ENCODE assay signal across 1 worm cellular context in the genomic region with DNA sequence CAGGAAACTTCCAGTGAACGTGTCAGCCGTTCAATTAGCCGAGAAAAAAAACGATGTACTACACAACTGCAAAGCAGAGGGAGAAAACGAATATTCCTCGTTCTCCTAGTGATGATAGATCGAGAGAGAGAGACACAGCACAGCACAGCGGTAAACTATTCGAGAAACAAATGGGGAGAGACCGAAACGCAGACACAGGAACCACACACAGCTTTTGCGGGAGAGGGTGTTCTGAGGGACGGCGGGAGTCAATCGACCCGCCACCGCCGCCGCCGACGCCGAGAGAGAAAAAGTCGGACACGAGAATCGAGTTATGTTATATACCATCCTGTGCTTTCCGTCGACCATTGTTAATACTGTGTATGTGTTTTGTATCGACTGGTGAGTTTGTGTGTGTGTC.
TF ChIP-seq lines count a peak whose summit lies in the region.

No protein-coding gene starts in this region.

TF ChIP-seq in whole organism, L1 larva, 84 proteins besides CTCF, POLR2A, EP300 and RAD21 (continued from another document):
- TF ChIP-seq F16B12.6 (tag; optimal IDR thresholded peaks at IDR 0.05; lab: Kevin White, UChicago) (no peak), mdl-1 (tag; optimal IDR thresholded peaks at IDR 0.05; lab: Kevin White, UChicago) (peak in 1 of 2 experiments; percentile 22), rnt-1 (tag; optimal IDR thresholded peaks at IDR 0.05; lab: Kevin White, UChicago) (no peak), grh-1 (GFP tag; IDR thresholded peaks at IDR 0.05; lab: Robert Waterston, UW) (no peak), pag-3 (tag; optimal IDR thresholded peaks at IDR 0.05; lab: Kevin White, UChicago; ENCODE audit: borderline replicate concordance, insufficient read depth) (no peak), snu-23 (GFP tag; optimal IDR thresholded peaks at IDR 0.05; lab: Kevin White, UChicago) (peak; percentile 51), nhr-77 (tag; optimal IDR thresholded peaks at IDR 0.05; lab: Kevin White, UChicago) (peak; percentile 6), skn-1 (tag; optimal IDR thresholded peaks at IDR 0.05; lab: Kevin White, UChicago) (peak; percentile 14), nhr-20 (tag; optimal IDR thresholded peaks at IDR 0.05; lab: Kevin White, UChicago) (peak; percentile 21), mep-1 (tag; optimal IDR thresholded peaks at IDR 0.05; lab: Kevin White, UChicago) (peak; percentile 3)
